Fruit fly (Drosophila melanogaster) whole organism, embryonic: ENCODE measurements around the gene CG14131.

ENCODE experiments used
- CG11093 ChIP-seq: fragments of 200-800 bp; sonication (Bioruptor generic); IDR thresholded peaks from 3 replicates; pipeline ENCODE4 v1.3.6; 2022; ENCODE audit warnings: missing biosample characterization, missing genetic modification characterization
- CG11456 ChIP-seq: fragments of 200-800 bp; sonication (Bioruptor generic); IDR thresholded peaks from 3 replicates; pipeline ENCODE4 v1.3.6; 2022; ENCODE audit warnings: missing biosample characterization, missing genetic modification characterization
- CG12155 ChIP-seq: fragments of 200-800 bp; sonication (Bioruptor generic); optimal IDR thresholded peaks from 3 replicates; lab custom pipeline; 2016; ENCODE audit warnings: missing biosample characterization, missing genetic modification characterization
- CG12391 ChIP-seq: fragments of 200-800 bp; sonication (Bioruptor generic); optimal IDR thresholded peaks from 3 replicates; lab custom pipeline; 2018; ENCODE audit warnings: missing biosample characterization, mild to moderate bottlenecking, missing genetic modification characterization, moderate library complexity
- CG13287 ChIP-seq: fragments of 200-800 bp; sonication (Bioruptor generic); IDR thresholded peaks from 2 replicates; pipeline ENCODE4 v1.3.6; 2022; ENCODE audit warnings: missing biosample characterization, missing genetic modification characterization; ENCODE audit not compliant: partially characterized antibody
- CG14710 ChIP-seq: fragments of 200-800 bp; sonication (Bioruptor generic); optimal IDR thresholded peaks from 3 replicates; lab custom pipeline; 2019; ENCODE audit warnings: missing biosample characterization, mild to moderate bottlenecking, missing genetic modification characterization, moderate library complexity
- CG15011 ChIP-seq: fragments of 200-800 bp; sonication (Bioruptor generic); optimal IDR thresholded peaks from 3 replicates; lab custom pipeline; 2018; ENCODE audit warnings: missing biosample characterization, mild to moderate bottlenecking, missing genetic modification characterization
- CG15479 ChIP-seq: fragments of 200-800 bp; sonication (Bioruptor generic); optimal IDR thresholded peaks from 3 replicates; lab custom pipeline; 2019; ENCODE audit warnings: missing biosample characterization, mild to moderate bottlenecking, missing genetic modification characterization, moderate library complexity
- CG1603 ChIP-seq: fragments of 200-800 bp; sonication (Bioruptor generic); optimal IDR thresholded peaks from 2 replicates; lab custom pipeline; 2019; ENCODE audit warnings: missing biosample characterization, mild to moderate bottlenecking, missing genetic modification characterization, moderate library complexity
- CG17829 ChIP-seq: fragments of 200-800 bp; optimal IDR thresholded peaks from 2 replicates; lab custom pipeline; 2019; ENCODE audit warnings: missing biosample characterization, mild to moderate bottlenecking, missing genetic modification characterization, moderate library complexity
- CG2129 ChIP-seq: fragments of 200-800 bp; sonication (Bioruptor generic); IDR thresholded peaks from 2 replicates; pipeline ENCODE4 v1.3.6; 2022; ENCODE audit warnings: missing biosample characterization, missing genetic modification characterization; ENCODE audit not compliant: partially characterized antibody
- CG32772 ChIP-seq: fragments of 200-800 bp; sonication (Bioruptor generic); IDR thresholded peaks from 2 replicates; pipeline ENCODE4 v1.3.6; 2022; ENCODE audit warnings: missing biosample characterization, missing genetic modification characterization
- CG34376 ChIP-seq: fragments of 200-800 bp; sonication (Bioruptor generic); optimal IDR thresholded peaks from 2 replicates; lab custom pipeline; 2018; ENCODE audit warnings: missing biosample characterization, mild to moderate bottlenecking, missing genetic modification characterization
- CG34422 ChIP-seq: fragments of 200-800 bp; sonication (Bioruptor generic); IDR thresholded peaks from 3 replicates; pipeline ENCODE4 v1.3.6; 2022; ENCODE audit warnings: missing biosample characterization, missing genetic modification characterization
- CG4360 ChIP-seq: fragments of 200-800 bp; sonication (Bioruptor generic); IDR thresholded peaks from 2 replicates; pipeline ENCODE4 v1.3.6; 2022; ENCODE audit warnings: missing biosample characterization, missing genetic modification characterization
- CG7839 ChIP-seq: fragments of 200-800 bp; sonication (Bioruptor generic); optimal IDR thresholded peaks from 3 replicates; lab custom pipeline; 2018; ENCODE audit warnings: missing biosample characterization, mild to moderate bottlenecking, missing genetic modification characterization, moderate library complexity
- CkIIα-i1 ChIP-seq: fragments of 200-800 bp; sonication (Bioruptor generic); IDR thresholded peaks from 2 replicates; pipeline ENCODE4 v1.3.6; 2022; ENCODE audit warnings: missing biosample characterization, missing genetic modification characterization
- ERR ChIP-seq: fragments of 200-800 bp; sonication (Bioruptor generic); optimal IDR thresholded peaks from 2 replicates; lab custom pipeline; 2016; ENCODE audit warnings: missing biosample characterization, missing genetic modification characterization
- Elba2 ChIP-seq: fragments of 200-800 bp; sonication (Bioruptor generic); optimal IDR thresholded peaks from 3 replicates; lab custom pipeline; 2016; ENCODE audit warnings: missing biosample characterization, missing genetic modification characterization
- Ets65A ChIP-seq: fragments of 200-800 bp; sonication (Bioruptor generic); peaks from one replicate; lab custom pipeline; 2016; ENCODE audit warnings: missing biosample characterization, missing genetic modification characterization
- Med ChIP-seq: fragments of 200-800 bp; sonication (Bioruptor generic); peaks from one replicate; lab custom pipeline; 2016; ENCODE audit warnings: missing biosample characterization, missing genetic modification characterization, mild to moderate bottlenecking, inconsistent platforms, moderate library complexity
- Myb ChIP-seq: fragments of 200-800 bp; sonication (Bioruptor generic); optimal IDR thresholded peaks from 2 replicates; lab custom pipeline; 2016; ENCODE audit warnings: missing biosample characterization, missing genetic modification characterization
- Neu2 ChIP-seq: fragments of 200-800 bp; sonication (Bioruptor generic); optimal IDR thresholded peaks from 3 replicates; lab custom pipeline; 2016; ENCODE audit warnings: missing biosample characterization, missing genetic modification characterization, borderline replicate concordance
- Taf1 ChIP-seq: fragments of 200-800 bp; sonication (Bioruptor generic); IDR thresholded peaks from 2 replicates; pipeline ENCODE4 v1.3.6; 2022; ENCODE audit warnings: missing biosample characterization, missing genetic modification characterization
- Trl ChIP-seq, 3 experiments: fragments of >200 bp in 2 of 3; fragments of 200-800 bp in 1 of 3; sonication (Bioruptor generic) in 1 of 3; optimal IDR thresholded peaks; 2 replicates in 1 of 3; 3 replicates in 2 of 3; lab custom pipeline; 2016 to 2017; ENCODE audit warnings: missing biosample characterization in 1 of 3, missing genetic modification characterization in 1 of 3
- cg ChIP-seq: fragments of 200-800 bp; sonication (Bioruptor generic); optimal IDR thresholded peaks from 3 replicates; lab custom pipeline; 2019; ENCODE audit warnings: missing biosample characterization, mild to moderate bottlenecking, missing genetic modification characterization, moderate library complexity
- chinmo ChIP-seq: fragments of 200-800 bp; sonication (Bioruptor generic); IDR thresholded peaks from 4 replicates; pipeline ENCODE4 v1.3.6; 2022; ENCODE audit warnings: missing biosample characterization, missing genetic modification characterization; ENCODE audit not compliant: partially characterized antibody
- crp ChIP-seq, 2 experiments: fragments of 200-800 bp; sonication (Bioruptor generic); optimal IDR thresholded peaks; 2 replicates in 1 of 2; 3 replicates in 1 of 2; lab custom pipeline; 2017; ENCODE audit warnings: missing biosample characterization in 2 of 2, missing genetic modification characterization in 2 of 2, mild to moderate bottlenecking in 1 of 2, moderate library complexity in 1 of 2
- dan ChIP-seq: fragments of 200-800 bp; sonication (Bioruptor generic); IDR thresholded peaks from 2 replicates; pipeline ENCODE4 v1.3.6; 2022; ENCODE audit warnings: missing biosample characterization, missing genetic modification characterization
- dati ChIP-seq: fragments of 200-800 bp; sonication (Bioruptor generic); IDR thresholded peaks from 2 replicates; pipeline ENCODE4 v1.3.6; 2022; ENCODE audit warnings: missing biosample characterization, missing genetic modification characterization
- disco-r ChIP-seq: fragments of 200-800 bp; sonication (Bioruptor generic); optimal IDR thresholded peaks from 2 replicates; lab custom pipeline; 2016; ENCODE audit warnings: missing biosample characterization, missing genetic modification characterization
- dmrt99B ChIP-seq: fragments of 200-800 bp; sonication (Bioruptor generic); optimal IDR thresholded peaks from 2 replicates; lab custom pipeline; 2018; ENCODE audit warnings: missing biosample characterization, mild to moderate bottlenecking, missing genetic modification characterization, moderate library complexity
- dpn ChIP-seq, 2 experiments: fragments of 200-800 bp; sonication (Bioruptor generic); optimal IDR thresholded peaks; 3 replicates each; lab custom pipeline; 2016; ENCODE audit warnings: missing biosample characterization in 2 of 2, missing genetic modification characterization in 2 of 2
- hb ChIP-seq: fragments of 200-800 bp; sonication (Bioruptor generic); IDR thresholded peaks from 3 replicates; pipeline ENCODE4 v1.3.6; 2022; ENCODE audit warnings: missing biosample characterization, missing genetic modification characterization; ENCODE audit not compliant: partially characterized antibody
- hbn ChIP-seq: fragments of 200-800 bp; sonication (Bioruptor generic); IDR thresholded peaks from 2 replicates; pipeline ENCODE4 v1.3.6; 2022; ENCODE audit warnings: missing biosample characterization, missing genetic modification characterization; ENCODE audit not compliant: partially characterized antibody
- knrl ChIP-seq: fragments of 200-800 bp; sonication (Bioruptor generic); IDR thresholded peaks from 3 replicates; pipeline ENCODE4 v1.3.6; 2022; ENCODE audit warnings: missing biosample characterization, missing genetic modification characterization; ENCODE audit not compliant: partially characterized antibody
- lbe ChIP-seq: fragments of 200-800 bp; sonication (Bioruptor generic); optimal IDR thresholded peaks from 2 replicates; lab custom pipeline; 2016; ENCODE audit warnings: missing biosample characterization, mild to moderate bottlenecking, missing genetic modification characterization
- mld ChIP-seq: fragments of 200-800 bp; sonication (Bioruptor generic); IDR thresholded peaks from 3 replicates; pipeline ENCODE4 v1.3.6; 2022; ENCODE audit warnings: missing biosample characterization, missing genetic modification characterization; ENCODE audit not compliant: partially characterized antibody
- phol ChIP-seq: fragments of 200-800 bp; sonication (Bioruptor generic); optimal IDR thresholded peaks from 3 replicates; lab custom pipeline; 2018; ENCODE audit warnings: missing biosample characterization, mild to moderate bottlenecking, missing genetic modification characterization, moderate library complexity
- psq ChIP-seq: fragments of 200-800 bp; sonication (Bioruptor generic); optimal IDR thresholded peaks from 2 replicates; lab custom pipeline; 2017; ENCODE audit warnings: missing biosample characterization, missing genetic modification characterization
- sens ChIP-seq: fragments of 200-800 bp; sonication (Bioruptor generic); peaks from one replicate; lab custom pipeline; 2016; ENCODE audit warnings: missing biosample characterization, missing genetic modification characterization
- sna ChIP-seq: fragments of 200-800 bp; sonication (Bioruptor generic); IDR thresholded peaks from 2 replicates; pipeline ENCODE4 v1.3.6; 2022; ENCODE audit warnings: missing biosample characterization, missing genetic modification characterization; ENCODE audit not compliant: partially characterized antibody
- sob ChIP-seq: fragments of 200-800 bp; sonication (Bioruptor generic); IDR thresholded peaks from 2 replicates; pipeline ENCODE4 v1.3.6; 2022; ENCODE audit warnings: missing biosample characterization, missing genetic modification characterization
- sug ChIP-seq: fragments of 200-800 bp; optimal IDR thresholded peaks from 2 replicates; lab custom pipeline; 2019; ENCODE audit warnings: missing biosample characterization, mild to moderate bottlenecking, missing genetic modification characterization, moderate library complexity
- tio ChIP-seq: fragments of 200-800 bp; sonication (Bioruptor generic); optimal IDR thresholded peaks from 2 replicates; lab custom pipeline; 2017; ENCODE audit warnings: missing biosample characterization, missing genetic modification characterization, inconsistent platforms
- trh ChIP-seq: fragments of 200-800 bp; sonication (Bioruptor generic); optimal IDR thresholded peaks from 2 replicates; lab custom pipeline; 2016; ENCODE audit warnings: missing biosample characterization, missing genetic modification characterization
- vvl ChIP-seq: fragments of 200-800 bp; sonication (Bioruptor generic); IDR thresholded peaks from 2 replicates; pipeline ENCODE4 v1.3.6; 2022; ENCODE audit warnings: missing biosample characterization, missing genetic modification characterization
- wor ChIP-seq: fragments of 200-800 bp; sonication (Bioruptor generic); IDR thresholded peaks from 2 replicates; pipeline ENCODE4 v1.3.6; 2022; ENCODE audit warnings: missing biosample characterization, missing genetic modification characterization
- zen2 ChIP-seq: fragments of 200-800 bp; sonication (Bioruptor generic); IDR thresholded peaks from 3 replicates; pipeline ENCODE4 v1.3.6; 2022; ENCODE audit warnings: missing biosample characterization, missing genetic modification characterization; ENCODE audit not compliant: partially characterized antibody

Gene CG14131

dm6 chr3L:11788936-11789352 lies 12.1 kb downstream of the CG14131 start:
- TF ChIP-seq dati (GFP tag; lab: Robert Waterston, UW) (no peak), Elba2 (no peak), dan (GFP tag; lab: Robert Waterston, UW) (no peak), Med (GFP tag; lab: Kevin White, UChicago) (peak; percentile 73), trh (no peak), chinmo (GFP tag; lab: Robert Waterston, UW) (peak; percentile 81; the same call in 2 of the 4 replicates), CG15011 (GFP tag; lab: Kevin White, UChicago) (no peak), CG34376 (GFP tag; lab: Kevin White, UChicago) (peak; percentile 23), sens (GFP tag; lab: Kevin White, UChicago) (peak; percentile 34), CG7839 (no peak), disco-r (GFP tag; lab: Kevin White, UChicago) (no peak), wor (GFP tag; lab: Robert Waterston, UW) (no peak), crp (GFP tag; optimal IDR thresholded peaks at IDR 0.05; lab: Kevin White, UChicago) (peak in 1 of 2 experiments; percentile 76), tio (GFP tag; lab: Kevin White, UChicago) (no peak), CG34422 (GFP tag; lab: Robert Waterston, UW) (peak; percentile 40; the same call in 1 of the 3 replicates), cg (GFP tag; lab: Kevin White, UChicago) (peak; percentile 70), CG12391 (no peak), lbe (GFP tag; lab: Kevin White, UChicago) (peak; percentile 2), psq (GFP tag; lab: Kevin White, UChicago) (peak; percentile 77), Taf1 (GFP tag; lab: Robert Waterston, UW) (no peak), sna (GFP tag; lab: Robert Waterston, UW) (no peak), Trl (optimal IDR thresholded peaks at IDR 0.05; lab: Kevin White, UChicago) (peak in 1 of 2 experiments; percentile 49), Trl (GFP tag; optimal IDR thresholded peaks at IDR 0.05; lab: Kevin White, UChicago) (no peak), CG11093 (GFP tag; lab: Robert Waterston, UW) (no peak), CkIIα-i1 (GFP tag; lab: Robert Waterston, UW) (no peak), CG13287 (GFP tag; lab: Robert Waterston, UW) (peak; percentile 35), CG15479 (GFP tag; lab: Kevin White, UChicago) (peak; percentile 70), vvl (0 out of 2 replicates have a peak, but pooled peaks have one; percentile 13), CG11456 (no peak), CG1603 (tag; lab: Kevin White, UChicago) (no peak), sob (GFP tag; lab: Robert Waterston, UW) (no peak), sug (peak; percentile 25)

- TF ChIP-seq zen2 (GFP tag; lab: Robert Waterston, UW) (peak; percentile 85), dpn (GFP tag; optimal IDR thresholded peaks at IDR 0.05; lab: Kevin White, UChicago) (peak; percentile 13 to 17), hbn (peak; percentile 89), mld (peak; percentile 76; the same call in 2 of the 3 replicates), hb (GFP tag; lab: Robert Waterston, UW) (peak; percentile 90), ERR (GFP tag; lab: Kevin White, UChicago) (peak; percentile 25), CG12391 (peak; percentile 37), CG1603 (tag; lab: Kevin White, UChicago) (peak; percentile 88), CG4360 (GFP tag; lab: Robert Waterston, UW) (no peak), CG12155 (GFP tag; lab: Kevin White, UChicago) (peak; percentile 3), CG17829 (tag; lab: Kevin White, UChicago) (peak; percentile 66), dmrt99B (tag; lab: Kevin White, UChicago) (no peak), Med (GFP tag; lab: Kevin White, UChicago) (peak; percentile 90), knrl (peak; percentile 95), crp (GFP tag; optimal IDR thresholded peaks at IDR 0.05; lab: Kevin White, UChicago) (peak in 1 of 2 experiments; percentile 65), sens (GFP tag; lab: Kevin White, UChicago) (peak; percentile 70), Neu2 (GFP tag; lab: Kevin White, UChicago) (peak; percentile 74), CG32772 (GFP tag; lab: Robert Waterston, UW) (no peak), Ets65A (GFP tag; lab: Kevin White, UChicago) (peak; percentile 16), phol (tag; lab: Kevin White, UChicago) (peak; percentile 47), CG14710 (peak; percentile 63), CG2129 (GFP tag; lab: Robert Waterston, UW) (peak; percentile 88), Myb (peak; percentile 100)
Measured at dm6 chr3L:11789773-11790172, 12.9 kb downstream of the CG14131 start, which contains the start of gene Pi3K68D. Gene Pi3K68D (minus strand): TSS chr3L:11790013.
